Worm (Caenorhabditis elegans): ENCODE results near the gene toc-1.

DNA sequence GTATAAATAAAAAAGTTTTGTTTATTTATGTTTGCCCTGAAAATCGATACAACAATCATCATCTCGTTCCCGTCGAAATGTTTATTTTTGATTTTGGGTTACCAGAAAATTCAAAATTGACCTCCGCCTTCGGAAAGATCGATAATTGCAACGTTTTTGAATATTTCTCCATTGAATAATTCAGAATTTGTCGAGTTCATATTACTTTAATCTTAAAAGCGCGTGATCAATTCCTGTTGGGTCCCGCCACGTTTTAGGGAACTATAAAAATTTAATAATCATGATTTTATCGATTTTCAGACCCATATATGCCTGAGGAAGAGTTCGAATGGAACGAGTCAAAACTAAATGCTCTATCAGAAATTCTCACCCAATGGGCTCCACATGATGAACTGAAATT lies 51.3 kb downstream of the toc-1 start, which contains the start of gene sorf-2:
- TF ChIP-seq dao-5 (tag; optimal IDR thresholded peaks at IDR 0.05), result no peak
- no peak for TF ChIP-seq him-1 (tag; optimal IDR thresholded peaks at IDR 0.05)

All from whole organism, L4/young adult.